Fruit fly (Drosophila melanogaster) whole organism, embryonic: ENCODE results near the gene eIF2gamma.

Experiments used
- Aef1 ChIP-seq: fragments of 200-800 bp; sonication (Bioruptor generic); IDR thresholded peaks from 3 replicates; pipeline ENCODE4 v1.3.6; 2022; ENCODE audit warnings: missing biosample characterization, missing genetic modification characterization
- Antp ChIP-seq: fragments of 200-800 bp; sonication (Bioruptor generic); optimal IDR thresholded peaks from 3 replicates; lab custom pipeline; 2016; ENCODE audit warnings: missing biosample characterization, missing genetic modification characterization
- Atf3 ChIP-seq: fragments of 200-800 bp; sonication (Bioruptor generic); optimal IDR thresholded peaks from 3 replicates; lab custom pipeline; 2016; ENCODE audit warnings: missing biosample characterization, missing genetic modification characterization
- Atf6 ChIP-seq: fragments of 200-800 bp; sonication (Bioruptor generic); IDR thresholded peaks from 2 replicates; pipeline ENCODE4 v1.3.6; 2022; ENCODE audit warnings: missing biosample characterization, missing genetic modification characterization
- CG11695 ChIP-seq: fragments of 200-800 bp; sonication (Bioruptor generic); IDR thresholded peaks from 3 replicates; pipeline ENCODE4 v1.3.6; 2022; ENCODE audit warnings: missing biosample characterization, missing genetic modification characterization
- CG1233 ChIP-seq: fragments of 200-800 bp; sonication (Bioruptor generic); optimal IDR thresholded peaks from 4 replicates; lab custom pipeline; 2018; ENCODE audit warnings: missing biosample characterization, mild to moderate bottlenecking, missing genetic modification characterization
- CG13287 ChIP-seq: fragments of 200-800 bp; sonication (Bioruptor generic); IDR thresholded peaks from 2 replicates; pipeline ENCODE4 v1.3.6; 2022; ENCODE audit warnings: missing biosample characterization, missing genetic modification characterization; ENCODE audit not compliant: partially characterized antibody
- CG14014 ChIP-seq: fragments of 200-800 bp; sonication (Bioruptor generic); IDR thresholded peaks from 2 replicates; pipeline ENCODE4 v1.3.6; 2022; ENCODE audit warnings: missing biosample characterization, missing genetic modification characterization
- CG15011 ChIP-seq: fragments of 200-800 bp; sonication (Bioruptor generic); optimal IDR thresholded peaks from 3 replicates; lab custom pipeline; 2018; ENCODE audit warnings: missing biosample characterization, mild to moderate bottlenecking, missing genetic modification characterization
- CG1602 ChIP-seq: fragments of 200-800 bp; sonication (Bioruptor generic); optimal IDR thresholded peaks from 3 replicates; lab custom pipeline; 2016; ENCODE audit warnings: missing biosample characterization, missing genetic modification characterization
- CG1603 ChIP-seq: fragments of 200-800 bp; sonication (Bioruptor generic); optimal IDR thresholded peaks from 2 replicates; lab custom pipeline; 2019; ENCODE audit warnings: missing biosample characterization, mild to moderate bottlenecking, missing genetic modification characterization, moderate library complexity
- CG16863 ChIP-seq: fragments of 200-800 bp; sonication (Bioruptor generic); optimal IDR thresholded peaks from 3 replicates; lab custom pipeline; 2016; ENCODE audit warnings: missing biosample characterization, missing genetic modification characterization
- CG17186 ChIP-seq: fragments of 200-800 bp; sonication (Bioruptor generic); optimal IDR thresholded peaks from 3 replicates; lab custom pipeline; 2017; ENCODE audit warnings: missing biosample characterization, missing genetic modification reagents, missing genetic modification characterization
- CG18619 ChIP-seq: fragments of 200-800 bp; sonication (Bioruptor generic); optimal IDR thresholded peaks from 3 replicates; lab custom pipeline; 2017; ENCODE audit warnings: missing biosample characterization, mild to moderate bottlenecking, missing genetic modification characterization
- CG18764 ChIP-seq: fragments of 200-800 bp; sonication (Bioruptor generic); optimal IDR thresholded peaks from 3 replicates; lab custom pipeline; 2016; ENCODE audit warnings: missing biosample characterization, missing genetic modification characterization
- CG2678 ChIP-seq: fragments of 200-800 bp; sonication (Bioruptor generic); optimal IDR thresholded peaks from 3 replicates; lab custom pipeline; 2019; ENCODE audit warnings: missing biosample characterization, mild to moderate bottlenecking, missing genetic modification characterization, moderate library complexity
- CG30403 ChIP-seq: fragments of 200-800 bp; sonication (Bioruptor generic); optimal IDR thresholded peaks from 3 replicates; lab custom pipeline; 2016; ENCODE audit warnings: missing biosample characterization, missing genetic modification characterization
- CG4328 ChIP-seq: fragments of 200-800 bp; sonication (Bioruptor generic); optimal IDR thresholded peaks from 3 replicates; lab custom pipeline; 2017; ENCODE audit warnings: missing biosample characterization, missing genetic modification reagents, missing genetic modification characterization
- CG4360 ChIP-seq: fragments of 200-800 bp; sonication (Bioruptor generic); IDR thresholded peaks from 2 replicates; pipeline ENCODE4 v1.3.6; 2022; ENCODE audit warnings: missing biosample characterization, missing genetic modification characterization
- CG4424 ChIP-seq: fragments of 200-800 bp; sonication (Bioruptor generic); optimal IDR thresholded peaks from 3 replicates; lab custom pipeline; 2016; ENCODE audit warnings: missing biosample characterization, missing genetic modification characterization
- CG4854 ChIP-seq: fragments of 200-800 bp; sonication (Bioruptor generic); optimal IDR thresholded peaks from 2 replicates; lab custom pipeline; 2016; ENCODE audit warnings: missing biosample characterization, missing genetic modification characterization, inconsistent platforms
- CG6272 ChIP-seq: fragments of 200-800 bp; sonication (Bioruptor generic); IDR thresholded peaks from 2 replicates; pipeline ENCODE4 v1.3.6; 2022; ENCODE audit warnings: missing biosample characterization, missing genetic modification characterization
- CG6689 ChIP-seq: fragments of 200-800 bp; sonication (Bioruptor generic); IDR thresholded peaks from 2 replicates; pipeline ENCODE4 v1.3.6; 2022; ENCODE audit warnings: missing biosample characterization, missing genetic modification characterization
- CG7786 ChIP-seq: fragments of 200-800 bp; sonication (Bioruptor generic); optimal IDR thresholded peaks from 2 replicates; lab custom pipeline; 2016; ENCODE audit warnings: missing biosample characterization, missing genetic modification characterization
- CG8281 ChIP-seq: fragments of 200-800 bp; sonication (Bioruptor generic); optimal IDR thresholded peaks from 2 replicates; lab custom pipeline; 2018; ENCODE audit warnings: missing biosample characterization, mild to moderate bottlenecking, missing genetic modification characterization, moderate library complexity
- CG9437 ChIP-seq: fragments of 200-800 bp; sonication (Bioruptor generic); optimal IDR thresholded peaks from 2 replicates; lab custom pipeline; 2018; ENCODE audit warnings: missing biosample characterization, mild to moderate bottlenecking, missing genetic modification characterization
- GATAe ChIP-seq: fragments of 200-800 bp; sonication (Bioruptor generic); conservative IDR thresholded peaks from 2 replicates; pipeline ENCODE4 v1.3.6; 2022; ENCODE audit warnings: missing biosample characterization, missing genetic modification characterization
- Hr78 ChIP-seq, 2 experiments: fragments of 200-800 bp in 1 of 2; fragments of >200 bp in 1 of 2; sonication (Bioruptor generic) in 1 of 2; optimal IDR thresholded peaks; 2 replicates each; lab custom pipeline; 2017 to 2019; ENCODE audit warnings: missing biosample characterization in 2 of 2, missing genetic modification characterization in 2 of 2, mild to moderate bottlenecking in 1 of 2, moderate library complexity in 1 of 2
- Mad ChIP-seq: fragments of 200-800 bp; sonication (Bioruptor generic); optimal IDR thresholded peaks from 2 replicates; lab custom pipeline; 2016; ENCODE audit warnings: missing biosample characterization, missing genetic modification characterization
- Med ChIP-seq: fragments of 200-800 bp; sonication (Bioruptor generic); peaks from one replicate; lab custom pipeline; 2016; ENCODE audit warnings: missing biosample characterization, missing genetic modification characterization, mild to moderate bottlenecking, inconsistent platforms, moderate library complexity
- Nf-YA ChIP-seq: fragments of 200-800 bp; sonication (Bioruptor generic); IDR thresholded peaks from 2 replicates; pipeline ENCODE4 v1.3.6; 2022; ENCODE audit warnings: missing biosample characterization, missing genetic modification characterization
- Nf-YB ChIP-seq: fragments of 200-800 bp; sonication (Bioruptor generic); optimal IDR thresholded peaks from 3 replicates; lab custom pipeline; 2019; ENCODE audit warnings: missing biosample characterization, mild to moderate bottlenecking, missing genetic modification characterization, moderate library complexity
- NfI ChIP-seq: fragments of 200-800 bp; sonication (Bioruptor generic); optimal IDR thresholded peaks from 3 replicates; lab custom pipeline; 2018; ENCODE audit warnings: missing biosample characterization, mild to moderate bottlenecking, missing genetic modification characterization, moderate library complexity
- Side ChIP-seq: fragments of 200-800 bp; sonication (Bioruptor generic); optimal IDR thresholded peaks from 2 replicates; lab custom pipeline; 2016; ENCODE audit warnings: missing biosample characterization, missing genetic modification characterization
- Sox100B ChIP-seq: fragments of 200-800 bp; sonication (Bioruptor generic); optimal IDR thresholded peaks from 3 replicates; lab custom pipeline; 2018; ENCODE audit warnings: missing biosample characterization, mild to moderate bottlenecking, missing genetic modification characterization
- ara ChIP-seq: fragments of 200-800 bp; sonication (Bioruptor generic); IDR thresholded peaks from 2 replicates; pipeline ENCODE4 v1.3.6; 2022; ENCODE audit warnings: missing biosample characterization, missing genetic modification characterization
- chn ChIP-seq: fragments of 200-800 bp; sonication (Bioruptor generic); optimal IDR thresholded peaks from 2 replicates; lab custom pipeline; 2016; ENCODE audit warnings: missing biosample characterization, missing genetic modification characterization
- disco-r ChIP-seq: fragments of 200-800 bp; sonication (Bioruptor generic); optimal IDR thresholded peaks from 2 replicates; lab custom pipeline; 2016; ENCODE audit warnings: missing biosample characterization, missing genetic modification characterization
- exex ChIP-seq: fragments of 200-800 bp; sonication (Bioruptor generic); optimal IDR thresholded peaks from 4 replicates; lab custom pipeline; 2018; ENCODE audit warnings: missing biosample characterization, mild to moderate bottlenecking, missing genetic modification characterization, moderate library complexity
- eyg ChIP-seq: fragments of 200-800 bp; sonication (Bioruptor generic); optimal IDR thresholded peaks from 3 replicates; lab custom pipeline; 2016; ENCODE audit warnings: missing biosample characterization, missing genetic modification characterization
- gem ChIP-seq: fragments of 200-800 bp; sonication (Bioruptor generic); optimal IDR thresholded peaks from 2 replicates; lab custom pipeline; 2019; ENCODE audit warnings: missing biosample characterization, mild to moderate bottlenecking, missing genetic modification characterization, moderate library complexity
- h ChIP-seq: fragments of >200 bp; optimal IDR thresholded peaks from 2 replicates; lab custom pipeline; 2017
- inv ChIP-seq: fragments of 200-800 bp; sonication (Bioruptor generic); IDR thresholded peaks from 2 replicates; pipeline ENCODE4 v1.3.6; 2022; ENCODE audit warnings: missing biosample characterization, missing genetic modification characterization; ENCODE audit not compliant: partially characterized antibody
- nerfin-1 ChIP-seq: fragments of 200-800 bp; sonication (Bioruptor generic); optimal IDR thresholded peaks from 3 replicates; lab custom pipeline; 2019; ENCODE audit warnings: missing biosample characterization, mild to moderate bottlenecking, missing genetic modification characterization, moderate library complexity
- nerfin-2 ChIP-seq: fragments of 200-800 bp; sonication (Bioruptor generic); IDR thresholded peaks from 2 replicates; pipeline ENCODE4 v1.3.6; 2022; ENCODE audit warnings: missing biosample characterization, missing genetic modification characterization; ENCODE audit not compliant: partially characterized antibody
- pfk ChIP-seq: fragments of 200-800 bp; sonication (Bioruptor generic); optimal IDR thresholded peaks from 2 replicates; lab custom pipeline; 2018; ENCODE audit warnings: missing biosample characterization, mild to moderate bottlenecking, missing genetic modification characterization, moderate library complexity
- pita ChIP-seq: fragments of 200-800 bp; sonication (Bioruptor generic); optimal IDR thresholded peaks from 2 replicates; lab custom pipeline; 2017; ENCODE audit warnings: missing biosample characterization, mild to moderate bottlenecking, missing genetic modification characterization
- tgo ChIP-seq: fragments of 200-800 bp; sonication (Bioruptor generic); IDR thresholded peaks from 3 replicates; pipeline ENCODE4 v1.3.6; 2022; ENCODE audit warnings: missing biosample characterization, missing genetic modification characterization
- zen ChIP-seq: fragments of 200-800 bp; sonication (Bioruptor generic); optimal IDR thresholded peaks from 3 replicates; lab custom pipeline; 2018; ENCODE audit warnings: missing biosample characterization, mild to moderate bottlenecking, missing genetic modification characterization, moderate library complexity
- zf30C ChIP-seq: fragments of 200-800 bp; sonication (Bioruptor generic); optimal IDR thresholded peaks from 3 replicates; lab custom pipeline; 2018; ENCODE audit warnings: missing biosample characterization, mild to moderate bottlenecking, missing genetic modification characterization

Gene eIF2gamma

dm6 chr3R:15218824-15219576, 44.3 kb downstream of the eIF2gamma start, which contains the start of the genes SIDL and CG12241 (continued):
- TF ChIP-seq Antp (peak; percentile 74), ara (peak; percentile 90), Atf3 (peak; percentile 20), CG14014 (GFP tag; lab: Robert Waterston, UW) (peak; percentile 39; the same call in 1 of the 2 replicates), CG6689 (GFP tag; lab: Robert Waterston, UW) (peak; percentile 96), CG4360 (GFP tag; lab: Robert Waterston, UW) (peak; percentile 70), nerfin-2 (GFP tag; lab: Robert Waterston, UW) (no peak), CG4328 (no peak), CG18764 (GFP tag; lab: Kevin White, UChicago) (peak; percentile 64), CG11695 (GFP tag; lab: Robert Waterston, UW) (peak; percentile 92), CG8281 (tag; lab: Kevin White, UChicago) (no peak), Hr78 (GFP tag; optimal IDR thresholded peaks at IDR 0.05; lab: Kevin White, UChicago) (no peak), Nf-YA (GFP tag; lab: Robert Waterston, UW) (peak; percentile 84), GATAe (GFP tag; lab: Robert Waterston, UW) (peak; percentile 84), CG4854 (peak; percentile 73), Mad (no peak), Nf-YB (no peak), CG1233 (peak; percentile 79), exex (tag; lab: Kevin White, UChicago) (peak; percentile 68), inv (no peak), CG4424 (GFP tag; lab: Kevin White, UChicago) (peak; percentile 79), Sox100B (GFP tag; lab: Kevin White, UChicago) (no peak), pita (no peak), CG30403 (GFP tag; lab: Kevin White, UChicago) (peak; percentile 85), nerfin-1 (peak; percentile 57), CG16863 (peak; percentile 52), CG9437 (GFP tag; lab: Kevin White, UChicago) (peak; percentile 62), tgo (GFP tag; lab: Robert Waterston, UW) (peak; percentile 96), chn (GFP tag; lab: Kevin White, UChicago) (peak; percentile 74), Side (GFP tag; lab: Kevin White, UChicago) (peak; percentile 77), CG7786 (peak; percentile 15), h (lab: Kevin White, UChicago) (no peak), zen (peak; percentile 72), CG15011 (no peak), CG1602 (GFP tag; lab: Kevin White, UChicago) (peak; percentile 45), Atf6 (GFP tag; lab: Robert Waterston, UW) (peak; percentile 58), NfI (GFP tag; lab: Kevin White, UChicago) (peak; percentile 38), pfk (GFP tag; lab: Kevin White, UChicago) (no peak), CG13287 (GFP tag; lab: Robert Waterston, UW) (no peak; the same call in 1 of the 2 replicates), CG1603 (tag; lab: Kevin White, UChicago) (no peak), CG6272 (GFP tag; lab: Robert Waterston, UW) (peak; percentile 93), gem (no peak), Aef1 (GFP tag; lab: Robert Waterston, UW) (peak; percentile 96), eyg (GFP tag; lab: Kevin White, UChicago) (peak; percentile 51), Med (GFP tag; lab: Kevin White, UChicago) (peak; percentile 97), disco-r (GFP tag; lab: Kevin White, UChicago) (no peak), CG17186 (GFP tag; lab: Kevin White, UChicago) (no peak), CG18619 (GFP tag; lab: Kevin White, UChicago) (peak; percentile 39), zf30C (GFP tag; lab: Kevin White, UChicago) (no peak), CG2678 (tag; lab: Kevin White, UChicago) (peak; percentile 92)
